Worm (Caenorhabditis elegans) whole organism, L4 larva: ENCODE measurements around the gene his-17.
"Not testable (repeated sequence)": the region's sequence is repeated elsewhere in the genome, so short reads cannot be mapped to it uniquely, and the experiment has no call there.

Experiments used
- D1046.2 ChIP-seq: fragments of 200-800 bp; sonication (Bioruptor generic); IDR thresholded peaks from 2 replicates; pipeline ENCODE4 v1.3.6; 2022; ENCODE audit warnings: missing genetic modification characterization, missing compliant biosample characterization
- F37D6.2 ChIP-seq: sonication (generic microtip); optimal IDR thresholded peaks from 2 replicates; lab custom pipeline; 2016; ENCODE audit warnings: mild to moderate bottlenecking, missing genetic modification characterization, missing compliant biosample characterization
- Y48G9A.11 ChIP-seq: fragments of 200-800 bp; sonication (Bioruptor generic); IDR thresholded peaks from 2 replicates; pipeline ENCODE4 v1.3.6; 2022; ENCODE audit warnings: missing genetic modification reagents, missing genetic modification characterization, missing compliant biosample characterization
- Y75B8A.6 ChIP-seq: fragments of 200-800 bp; sonication (Bioruptor generic); IDR thresholded peaks from 2 replicates; pipeline ENCODE4 v1.3.6; 2022; ENCODE audit warnings: missing genetic modification reagents, missing genetic modification characterization, missing compliant biosample characterization
- aha-1 ChIP-seq: fragments of 150-350 bp; peaks from one replicate; lab custom pipeline; 2014; ENCODE audit warnings: missing biosample characterization, missing genetic modification characterization
- aly-2 ChIP-seq: sonication (generic microtip); optimal IDR thresholded peaks from 2 replicates; lab custom pipeline; 2018; ENCODE audit warnings: missing biosample characterization, missing genetic modification characterization
- arid-1 ChIP-seq: fragments of 200-800 bp; sonication (Bioruptor generic); conservative IDR thresholded peaks from 2 replicates; pipeline ENCODE4 v1.3.6; 2022; ENCODE audit warnings: missing genetic modification reagents, missing genetic modification characterization, missing compliant biosample characterization
- attf-4 ChIP-seq: sonication (generic microtip); optimal IDR thresholded peaks from 3 replicates; lab custom pipeline; 2017; ENCODE audit warnings: missing biosample characterization, missing genetic modification characterization
- ceh-28 ChIP-seq: fragments of 150-350 bp; optimal IDR thresholded peaks from 2 replicates; lab custom pipeline; 2014; ENCODE audit warnings: missing biosample characterization, missing genetic modification reagents, missing genetic modification characterization
- daf-16 ChIP-seq, 3 experiments: sonication (generic microtip); optimal IDR thresholded peaks; 2 replicates each; lab custom pipeline; 2016 to 2017; ENCODE audit warnings: missing genetic modification characterization in 3 of 3, missing genetic modification reagents in 3 of 3, mild to moderate bottlenecking in 2 of 3, missing compliant biosample characterization in 2 of 3, missing biosample characterization in 1 of 3, moderate library complexity in 1 of 3
- dmd-6 ChIP-seq: fragments of 200-800 bp; sonication (Bioruptor generic); IDR thresholded peaks from 2 replicates; pipeline ENCODE4 v1.3.6; 2022; ENCODE audit warnings: missing genetic modification reagents, missing genetic modification characterization, missing compliant biosample characterization
- dmd-8 ChIP-seq: fragments of 200-800 bp; sonication (Bioruptor generic); IDR thresholded peaks from 2 replicates; pipeline ENCODE4 v1.3.6; 2022; ENCODE audit warnings: missing genetic modification characterization, missing compliant biosample characterization
- dpl-1 ChIP-seq: fragments of 150-350 bp; optimal IDR thresholded peaks from 2 replicates; lab custom pipeline; 2014; ENCODE audit warnings: missing biosample characterization, missing genetic modification reagents, missing genetic modification characterization
- hlh-11 ChIP-seq: fragments of 200-800 bp; sonication (Bioruptor generic); optimal IDR thresholded peaks from 2 replicates; lab custom pipeline; 2018; ENCODE audit warnings: mild to moderate bottlenecking, missing genetic modification characterization, missing compliant biosample characterization
- hlh-30 ChIP-seq: sonication (generic microtip); optimal IDR thresholded peaks from 2 replicates; lab custom pipeline; 2017; ENCODE audit warnings: antibody characterized with exemption, mild to moderate bottlenecking, missing genetic modification characterization, missing compliant biosample characterization; ENCODE audit not compliant: insufficient read depth
- lin-13 ChIP-seq: fragments of 150-350 bp; optimal IDR thresholded peaks from 2 replicates; lab custom pipeline; 2014; ENCODE audit warnings: missing biosample characterization, missing genetic modification reagents, missing genetic modification characterization
- lin-29 ChIP-seq: fragments of 200-800 bp; sonication (Bioruptor generic); IDR thresholded peaks from 2 replicates; pipeline ENCODE4 v1.3.6; 2022; ENCODE audit warnings: missing genetic modification reagents, missing genetic modification characterization, missing compliant biosample characterization
- lin-38 ChIP-seq: fragments of 200-800 bp; sonication (Bioruptor generic); IDR thresholded peaks from 2 replicates; pipeline ENCODE4 v1.3.6; 2022; ENCODE audit warnings: missing genetic modification reagents, missing genetic modification characterization, missing compliant biosample characterization
- madf-9 ChIP-seq: fragments of 200-800 bp; sonication (Bioruptor generic); conservative IDR thresholded peaks from 2 replicates; pipeline ENCODE4 v1.3.6; 2022; ENCODE audit warnings: missing genetic modification reagents, missing genetic modification characterization, missing compliant biosample characterization
- mdl-1 ChIP-seq, 2 experiments: fragments of 150-350 bp in 1 of 2; sonication (generic microtip) in 1 of 2; optimal IDR thresholded peaks; 2 replicates each; lab custom pipeline; 2014 to 2017; ENCODE audit warnings: missing biosample characterization in 2 of 2, missing genetic modification characterization in 2 of 2
- mxl-3 ChIP-seq: fragments of 200-800 bp; sonication (Bioruptor generic); optimal IDR thresholded peaks from 2 replicates; lab custom pipeline; 2018; ENCODE audit warnings: mild to moderate bottlenecking, missing genetic modification characterization, missing compliant biosample characterization
- nhr-11 ChIP-seq: fragments of 150-350 bp; optimal IDR thresholded peaks from 2 replicates; lab custom pipeline; 2014; ENCODE audit warnings: missing biosample characterization, missing genetic modification characterization
- nhr-237 ChIP-seq: sonication (generic microtip); optimal IDR thresholded peaks from 2 replicates; lab custom pipeline; 2017; ENCODE audit warnings: missing biosample characterization, missing genetic modification characterization
- nhr-6 ChIP-seq: fragments of 150-350 bp; optimal IDR thresholded peaks from 2 replicates; lab custom pipeline; 2014; ENCODE audit warnings: missing biosample characterization, missing genetic modification characterization
- pha-4 ChIP-seq, 2 experiments: fragments of 150-350 bp in 1 of 2; fragments of 200-800 bp in 1 of 2; sonication (Bioruptor generic) in 1 of 2; IDR thresholded peaks in 1 of 2; optimal IDR thresholded peaks in 1 of 2; 2 replicates each; pipeline versions ENCODE4 v1.3.6 to Lab custom; 2014 to 2022; ENCODE audit warnings: missing genetic modification characterization in 2 of 2, missing genetic modification reagents in 2 of 2, missing biosample characterization in 1 of 2, missing compliant biosample characterization in 1 of 2
- rbr-2 ChIP-seq: sonication (generic microtip); optimal IDR thresholded peaks from 2 replicates; lab custom pipeline; 2016; ENCODE audit warnings: missing genotype, missing genetic modification characterization, missing compliant biosample characterization
- set-16 ChIP-seq: fragments of 200-800 bp; sonication (Bioruptor generic); IDR thresholded peaks from 2 replicates; pipeline ENCODE4 v1.3.6; 2022; ENCODE audit warnings: missing genetic modification reagents, missing genetic modification characterization, missing compliant biosample characterization
- snpc-4 ChIP-seq: fragments of 150-350 bp; optimal IDR thresholded peaks from 2 replicates; lab custom pipeline; 2014; ENCODE audit warnings: missing biosample characterization, missing genetic modification characterization
- tra-1 ChIP-seq: fragments of 200-800 bp; sonication (Bioruptor generic); IDR thresholded peaks from 2 replicates; pipeline ENCODE4 v1.3.6; 2022; ENCODE audit warnings: missing genetic modification reagents, missing genetic modification characterization, missing compliant biosample characterization
- unc-62 ChIP-seq, 3 experiments: fragments of 150-350 bp in 1 of 3; sonication (generic microtip); optimal IDR thresholded peaks in 2 of 3; peaks in 1 of 3; 1 replicate in 1 of 3; 2 replicates in 2 of 3; lab custom pipeline; 2014 to 2017; ENCODE audit warnings: missing biosample characterization in 3 of 3, missing genetic modification characterization in 3 of 3, missing genetic modification reagents in 3 of 3, missing genotype in 1 of 3
- zip-11 ChIP-seq: fragments of 200-800 bp; sonication (Bioruptor generic); IDR thresholded peaks from 2 replicates; pipeline ENCODE4 v1.3.6; 2022; ENCODE audit warnings: missing genetic modification characterization, missing compliant biosample characterization
- zip-2 ChIP-seq: fragments of 150-350 bp; optimal IDR thresholded peaks from 2 replicates; lab custom pipeline; 2014; ENCODE audit warnings: missing biosample characterization, missing genetic modification characterization

his-17 gene

DNA sequence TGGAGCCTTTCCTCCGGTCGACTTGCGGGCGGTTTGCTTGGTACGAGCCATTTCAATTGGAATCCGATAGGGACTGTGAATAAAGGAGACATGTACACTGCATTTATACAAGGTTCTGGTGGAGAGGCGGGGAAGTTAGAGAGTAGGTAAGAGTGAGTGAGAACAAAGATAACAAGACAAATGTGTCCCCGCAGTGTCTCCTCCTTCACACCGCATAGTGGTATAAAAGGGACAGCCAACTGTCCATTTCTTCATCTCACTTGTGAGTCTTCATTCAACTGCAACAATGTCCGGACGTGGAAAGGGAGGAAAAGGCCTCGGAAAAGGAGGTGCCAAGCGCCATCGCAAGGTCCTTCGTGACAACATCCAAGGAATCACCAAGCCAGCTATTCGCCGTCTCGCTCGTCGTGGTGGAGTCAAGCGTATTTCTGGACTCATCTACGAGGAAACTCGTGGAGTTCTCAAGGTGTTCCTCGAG, at the start of gene his-17, which contains the start of gene his-18:
Gene his-17 (minus strand): TSS at position 51 of the 478 bp plus-strand sequence.
Gene his-18 (plus strand): TSS at position 287 of the 478 bp plus-strand sequence.
- not testable (repeated sequence) for TF ChIP-seq madf-9 (GFP tag; lab: Robert Waterston, UW); zip-11; dmd-8 (GFP tag; lab: Robert Waterston, UW)

DNA sequence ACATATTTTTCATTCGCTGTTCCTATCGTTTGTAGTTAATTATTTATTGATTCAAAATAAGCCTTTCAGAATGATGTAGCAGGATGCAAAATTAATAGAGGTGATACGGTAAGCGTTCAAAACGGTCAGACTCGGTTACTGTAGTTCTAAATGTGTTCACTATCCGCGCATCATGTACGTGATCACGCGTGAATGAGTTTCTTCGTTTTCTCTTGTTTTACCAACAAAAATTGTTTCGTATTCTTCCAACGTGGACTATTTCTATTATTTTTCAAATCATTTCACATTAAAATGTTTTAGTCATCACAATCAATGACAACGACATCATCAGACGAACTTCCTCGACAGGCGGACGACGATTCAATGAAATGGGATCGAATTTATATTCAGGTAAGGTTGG, 49.7 kb upstream of the his-17 start, which contains the start of gene gck-1:
Gene gck-1 (plus strand): TSS at position 301 of the 400 bp plus-strand sequence.
- TF ChIP-seq lin-38 (GFP tag; lab: Robert Waterston, UW) (no peak), Y48G9A.11 (GFP tag; lab: Robert Waterston, UW) (no peak), daf-16 (GFP tag; optimal IDR thresholded peaks at IDR 0.05; lab: Kevin White, UChicago) (no peak), daf-16 (tag; optimal IDR thresholded peaks at IDR 0.05; lab: Kevin White, UChicago) (no peak), snpc-4 (tag; lab: Kevin White, UChicago) (no peak)

DNA sequence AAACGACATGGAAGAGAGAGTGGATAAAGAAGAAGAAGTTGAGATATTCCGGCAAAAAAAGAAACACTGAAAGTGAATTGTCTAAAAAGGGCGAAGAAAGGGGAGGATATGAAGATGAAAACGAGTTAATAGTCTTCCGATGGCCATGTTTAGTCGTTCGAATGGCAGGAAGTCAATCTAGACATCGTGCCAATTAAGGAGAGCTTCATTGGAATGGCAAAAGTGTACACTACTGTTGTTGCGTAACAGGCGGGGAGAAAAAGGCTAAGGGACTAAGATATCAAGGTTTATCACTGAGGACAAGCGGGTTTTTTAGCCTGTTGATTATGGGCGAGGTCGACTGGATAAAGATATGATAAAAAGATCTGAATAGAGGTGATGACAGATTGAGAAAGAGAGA, 48.4 kb upstream of the his-17 start:
- TF ChIP-seq zip-11 (no peak), mxl-3 (peak; percentile 13), rbr-2 (no peak), hlh-11 (tag; lab: Kevin White, UChicago) (peak; percentile 9), unc-62 (GFP tag; optimal IDR thresholded peaks at IDR 0.05 in 1 of 2; lab: Kevin White, UChicago) (peak in 1 of 2 experiments; percentile 92), unc-62 (tag; optimal IDR thresholded peaks at IDR 0.05; lab: Kevin White, UChicago) (no peak)

DNA sequence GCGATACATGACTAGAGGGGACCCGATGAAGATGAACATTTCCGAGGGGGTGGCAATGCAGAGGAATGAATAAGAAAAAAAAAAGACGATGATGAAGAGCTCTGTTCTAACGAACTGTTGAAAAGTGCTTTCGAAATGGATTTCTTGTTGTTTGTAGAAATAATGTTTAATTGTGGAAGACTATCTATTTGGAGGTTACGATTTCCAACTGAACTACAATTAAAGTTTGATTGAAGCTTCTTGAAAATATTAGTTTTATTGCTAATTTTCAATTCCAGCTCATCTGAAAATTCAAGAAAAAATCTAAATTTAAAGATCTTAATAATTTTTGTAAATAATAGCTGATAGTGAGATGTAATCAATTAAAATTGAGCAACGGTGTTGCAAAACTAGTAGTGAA, 46.7 kb upstream of the his-17 start:
- TF ChIP-seq aha-1 (tag; lab: Kevin White, UChicago) (peak; percentile 90), nhr-237 (tag; lab: Kevin White, UChicago) (no peak), pha-4 (GFP tag; IDR thresholded peaks at IDR 0.05; lab: Robert Waterston, UW) (no peak), pha-4 (tag; optimal IDR thresholded peaks at IDR 0.05; lab: Kevin White, UChicago) (no peak)

DNA sequence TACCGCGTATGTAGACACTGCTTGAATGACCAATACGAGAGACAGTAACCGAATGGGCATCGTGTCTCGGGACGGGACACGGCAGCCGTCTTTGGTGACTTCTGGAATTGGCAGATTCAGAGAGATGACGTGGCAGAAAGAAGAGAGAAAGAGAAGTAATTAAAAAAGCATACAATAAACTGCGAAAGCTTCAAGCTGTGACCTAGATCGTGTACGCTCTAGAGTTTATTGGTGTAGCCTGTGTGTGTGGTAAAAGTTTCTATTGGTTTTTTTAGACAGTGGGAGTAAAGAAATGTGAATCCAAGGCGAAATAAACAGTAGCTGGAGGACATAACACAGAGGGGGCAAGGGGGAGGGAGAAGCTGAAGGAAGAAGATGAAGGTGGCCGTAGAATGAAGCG, 46.2 kb upstream of the his-17 start, which contains the start of gene T19A5.3:
Gene T19A5.3 (minus strand): TSS at position 101 of the 400 bp plus-strand sequence.
- no peak for TF ChIP-seq Y75B8A.6 (GFP tag; lab: Robert Waterston, UW)
- no peak for TF ChIP-seq aly-2
- TF ChIP-seq ceh-28 = no peak
- no peak for TF ChIP-seq nhr-11
- no peak for TF ChIP-seq daf-16 (GFP tag; optimal IDR thresholded peaks at IDR 0.05; lab: Kevin White, UChicago)
- TF ChIP-seq daf-16 (tag; optimal IDR thresholded peaks at IDR 0.05; lab: Kevin White, UChicago) = no peak
- TF ChIP-seq lin-13 (GFP tag; lab: Kevin White, UChicago) = no peak
- TF ChIP-seq dmd-6 (GFP tag; lab: Robert Waterston, UW) = no peak
- no peak for TF ChIP-seq tra-1 (GFP tag; lab: Robert Waterston, UW)
- TF ChIP-seq mdl-1 (tag; optimal IDR thresholded peaks at IDR 0.05; lab: Kevin White, UChicago) = no peak
- no peak for TF ChIP-seq dmd-8 (GFP tag; lab: Robert Waterston, UW)
- no peak for TF ChIP-seq attf-4 (tag; lab: Kevin White, UChicago)
- no peak for TF ChIP-seq unc-62 (GFP tag; optimal IDR thresholded peaks at IDR 0.05 in 1 of 2; lab: Kevin White, UChicago)
- TF ChIP-seq unc-62 (tag; optimal IDR thresholded peaks at IDR 0.05; lab: Kevin White, UChicago) = no peak
- TF ChIP-seq zip-2 (tag; lab: Kevin White, UChicago) = no peak
- no peak for TF ChIP-seq F37D6.2 (tag; lab: Kevin White, UChicago)
- TF ChIP-seq D1046.2 (GFP tag; lab: Robert Waterston, UW) = no peak
- TF ChIP-seq, all 104 proteins: peak for 0

DNA sequence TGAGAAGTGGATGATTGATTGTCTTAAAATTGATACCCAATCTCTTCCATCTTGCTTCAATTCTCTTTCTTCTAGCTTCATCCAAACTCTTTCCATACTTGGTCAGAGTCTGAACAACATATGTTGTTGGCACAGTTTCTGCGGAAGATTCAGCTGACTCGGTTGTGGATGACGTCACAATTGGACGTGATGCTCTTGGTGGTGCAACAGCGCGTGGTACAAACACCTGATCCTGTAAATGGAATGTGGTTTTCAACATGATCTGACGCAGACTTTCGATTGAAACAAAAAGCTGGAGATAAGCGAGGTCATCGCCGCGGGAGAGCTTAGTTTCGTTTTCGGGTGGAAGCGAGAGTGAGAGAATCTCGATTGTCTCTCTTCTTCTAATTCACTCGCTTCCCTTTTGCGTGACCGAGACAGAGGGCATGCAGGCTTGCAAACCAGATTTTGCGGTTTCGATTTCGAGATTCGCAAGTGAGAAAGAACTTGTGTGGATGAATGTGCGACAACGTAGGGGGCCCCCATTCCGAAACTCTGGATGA, 44.7 kb upstream of the his-17 start:
- TF ChIP-seq mxl-3 = peak; percentile 7
- TF ChIP-seq hlh-30 (tag; lab: Kevin White, UChicago) = peak; percentile 71
- no peak for TF ChIP-seq pha-4 (GFP tag; IDR thresholded peaks at IDR 0.05; lab: Robert Waterston, UW)
- no peak for TF ChIP-seq pha-4 (tag; optimal IDR thresholded peaks at IDR 0.05; lab: Kevin White, UChicago)
- no peak for TF ChIP-seq arid-1 (GFP tag; lab: Robert Waterston, UW)
- no peak for TF ChIP-seq set-16
- no peak for TF ChIP-seq dpl-1 (GFP tag; lab: Kevin White, UChicago)
- no peak for TF ChIP-seq nhr-6 (tag; lab: Kevin White, UChicago)
- TF ChIP-seq zip-11 = no peak
- peak; percentile 22 for TF ChIP-seq aha-1 (tag; lab: Kevin White, UChicago)
- TF ChIP-seq lin-29 (GFP tag; lab: Robert Waterston, UW) = no peak
